Worm (Caenorhabditis elegans): ENCODE results near the gene T04A8.8.

DNA sequence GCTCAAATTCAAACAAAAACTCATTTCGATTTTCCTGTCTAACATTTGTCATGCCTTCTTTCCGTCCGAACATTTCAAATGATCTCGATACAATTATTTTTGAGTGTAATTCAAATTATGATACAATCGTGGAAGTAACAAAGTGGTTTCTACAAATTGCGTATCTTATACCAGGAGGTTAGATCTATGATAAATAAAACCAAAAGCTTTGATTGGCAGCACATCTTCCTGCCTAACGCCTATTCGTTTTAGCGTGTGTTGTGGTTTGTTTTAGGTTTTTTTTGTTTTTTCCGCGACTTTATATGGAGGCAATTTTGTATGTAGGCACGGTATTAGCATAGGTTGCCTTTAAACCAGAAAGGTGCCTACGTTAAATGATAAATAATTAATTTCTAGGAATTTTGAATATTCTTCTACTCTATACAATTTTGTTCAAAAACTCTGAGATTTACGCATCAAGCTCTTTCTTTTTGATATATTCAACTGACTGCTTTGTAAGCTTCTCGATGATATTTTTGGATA lies 13.8 kb upstream of the T04A8.8 start, which contains the start of gene srg-11:
- no peak for TF ChIP-seq jun-1 (tag; optimal IDR thresholded peaks at IDR 0.05)
- no peak for TF ChIP-seq pha-4 (GFP tag; IDR thresholded peaks at IDR 0.05)
- no peak for TF ChIP-seq pha-4 (tag; optimal IDR thresholded peaks at IDR 0.05)
- peak; percentile 97 for TF ChIP-seq aha-1 (tag)
- no peak for TF ChIP-seq rbr-2 (tag; optimal IDR thresholded peaks at IDR 0.05)
- no peak for TF ChIP-seq nhr-11 (tag; optimal IDR thresholded peaks at IDR 0.05)
- no peak for TF ChIP-seq ceh-82 (tag; optimal IDR thresholded peaks at IDR 0.05)
- TF ChIP-seq fos-1 (tag; optimal IDR thresholded peaks at IDR 0.05), result no peak
- no peak for TF ChIP-seq unc-62 (GFP tag; optimal IDR thresholded peaks at IDR 0.05 in 1 of 2)
- TF ChIP-seq unc-62 (tag; optimal IDR thresholded peaks at IDR 0.05), result no peak
- TF ChIP-seq dpl-1 (GFP tag; optimal IDR thresholded peaks at IDR 0.05), result no peak
